Fruit fly (Drosophila melanogaster): ENCODE results near the gene CG3164.

Gene CG3164

dm6 chr2L:94639-95059, 35.9 kb downstream of the CG3164 start, which contains the start of gene Zir (continued):
- no peak for TF ChIP-seq CG6689 (GFP tag; IDR thresholded peaks at IDR 0.05)
- no peak for TF ChIP-seq CG17359 (tag; optimal IDR thresholded peaks at IDR 0.05)
- TF ChIP-seq Nf-YB (GFP tag; optimal IDR thresholded peaks at IDR 0.05), result no peak
- TF ChIP-seq MBD-R2 (GFP tag; IDR thresholded peaks at IDR 0.05), result peak; percentile 35; the same call in 1 of the 2 replicates
- peak; percentile 77 for TF ChIP-seq tna (GFP tag; IDR thresholded peaks at IDR 0.05; ENCODE audit: partially characterized antibody)
- TF ChIP-seq grn (GFP tag; optimal IDR thresholded peaks at IDR 0.05), result no peak
- no peak for TF ChIP-seq cg (GFP tag; optimal IDR thresholded peaks at IDR 0.05)
- TF ChIP-seq Max (GFP tag; optimal IDR thresholded peaks at IDR 0.05), result no peak
- peak; percentile 39; the same call in 1 of the 2 replicates for TF ChIP-seq hbn (GFP tag; IDR thresholded peaks at IDR 0.05; ENCODE audit: partially characterized antibody)
- TF ChIP-seq NfI (GFP tag; optimal IDR thresholded peaks at IDR 0.05), result no peak
- no peak for TF ChIP-seq CG17802 (tag; optimal IDR thresholded peaks at IDR 0.05)
- TF ChIP-seq H15 (GFP tag; IDR thresholded peaks at IDR 0.05), result no peak
- no peak for TF ChIP-seq nmo (GFP tag; optimal IDR thresholded peaks at IDR 0.05)
- TF ChIP-seq CG2875 (GFP tag; optimal IDR thresholded peaks at IDR 0.05), result no peak
- TF ChIP-seq BEAF-32 (GFP tag; optimal IDR thresholded peaks at IDR 0.05), result peak; percentile 59
- TF ChIP-seq chif (GFP tag; optimal IDR thresholded peaks at IDR 0.05), result no peak
- no peak for TF ChIP-seq CG2712 (tag; optimal IDR thresholded peaks at IDR 0.05)
- TF ChIP-seq Gsc (GFP tag; IDR thresholded peaks at IDR 0.05), result no peak
- peak; percentile 27 for TF ChIP-seq CG1603 (tag; optimal IDR thresholded peaks at IDR 0.05)
- peak; percentile 4 for TF ChIP-seq nerfin-1 (tag; optimal IDR thresholded peaks at IDR 0.05)
- no peak for TF ChIP-seq sr (GFP tag; IDR thresholded peaks at IDR 0.05)
- TF ChIP-seq CG30431 (GFP tag; optimal IDR thresholded peaks at IDR 0.05), result no peak
- no peak for TF ChIP-seq HLHmδ (GFP tag; optimal IDR thresholded peaks at IDR 0.05)
- no peak for TF ChIP-seq pho (GFP tag; optimal IDR thresholded peaks at IDR 0.05)
- TF ChIP-seq Sin3A (optimal IDR thresholded peaks at IDR 0.05), result no peak
- no peak for TF ChIP-seq CG10366 (GFP tag; IDR thresholded peaks at IDR 0.05)
- TF ChIP-seq Eip74EF (GFP tag; optimal IDR thresholded peaks at IDR 0.05), result no peak
- peak; percentile 66 for TF ChIP-seq CG34224 (GFP tag; IDR thresholded peaks at IDR 0.05; ENCODE audit: partially characterized antibody)
- no peak for TF ChIP-seq z (GFP tag; IDR thresholded peaks at IDR 0.05)
- TF ChIP-seq da (GFP tag; optimal IDR thresholded peaks at IDR 0.05), result no peak
- no peak for TF ChIP-seq CG4328 (GFP tag; optimal IDR thresholded peaks at IDR 0.05)
- no peak for TF ChIP-seq br (optimal IDR thresholded peaks at IDR 0.05)
- TF ChIP-seq ind (GFP tag; optimal IDR thresholded peaks at IDR 0.05), result no peak
- no peak for TF ChIP-seq p53 (GFP tag; optimal IDR thresholded peaks at IDR 0.05)
- TF ChIP-seq NK7.1 (GFP tag; optimal IDR thresholded peaks at IDR 0.05), result no peak
- no peak for TF ChIP-seq grau (tag; optimal IDR thresholded peaks at IDR 0.05)
- no peak for TF ChIP-seq Pdp1 (GFP tag; optimal IDR thresholded peaks at IDR 0.05)
- no peak for TF ChIP-seq CG16815 (GFP tag; optimal IDR thresholded peaks at IDR 0.05)
- no peak for TF ChIP-seq CG7839 (tag; optimal IDR thresholded peaks at IDR 0.05)
- no peak for TF ChIP-seq CG10431 (GFP tag; optimal IDR thresholded peaks at IDR 0.05)
- no peak for TF ChIP-seq CG5245 (GFP tag; optimal IDR thresholded peaks at IDR 0.05)
- peak; percentile 26 for TF ChIP-seq CG9437 (GFP tag; optimal IDR thresholded peaks at IDR 0.05)
- TF ChIP-seq Kr (GFP tag; optimal IDR thresholded peaks at IDR 0.05), result no peak
- TF ChIP-seq mld (GFP tag; IDR thresholded peaks at IDR 0.05; ENCODE audit: partially characterized antibody), result peak; percentile 39; the same call in 2 of the 3 replicates
- no peak for TF ChIP-seq nau (GFP tag; optimal IDR thresholded peaks at IDR 0.05)
- TF ChIP-seq bowl (GFP tag; IDR thresholded peaks at IDR 0.05), result no peak
- peak; percentile 51 for TF ChIP-seq Sry-δ (GFP tag; optimal IDR thresholded peaks at IDR 0.05)
- no peak for TF ChIP-seq CG12104 (GFP tag; optimal IDR thresholded peaks at IDR 0.05)
- TF ChIP-seq CG7928 (GFP tag; optimal IDR thresholded peaks at IDR 0.05), result peak; percentile 7
- peak; percentile 15; the same call in 1 of the 2 replicates for TF ChIP-seq Atf6 (GFP tag; IDR thresholded peaks at IDR 0.05)
- TF ChIP-seq CG14710 (tag; optimal IDR thresholded peaks at IDR 0.05), result peak; percentile 13

Data from whole organism, embryonic.